Worm (Caenorhabditis elegans): ENCODE data around the gene gtf-2E1.

DNA sequence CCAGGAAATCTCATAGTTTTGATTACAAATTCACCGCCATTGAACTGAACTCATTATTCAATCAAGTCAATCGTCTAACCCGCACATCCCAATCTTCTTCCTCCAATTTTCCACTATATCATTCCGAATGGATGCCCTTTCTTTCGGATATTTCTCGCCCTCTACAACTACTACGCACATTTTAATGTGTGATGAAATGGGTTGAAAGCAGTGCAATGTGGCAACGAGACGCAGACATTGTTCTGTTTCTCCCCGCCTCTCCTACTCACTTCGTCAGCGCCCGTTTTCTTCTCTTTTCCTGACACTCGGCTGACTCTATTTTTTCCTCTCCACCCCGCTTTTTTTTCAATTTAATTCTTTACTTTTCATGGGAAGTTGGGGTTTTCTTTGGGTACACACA is 13.5 kb downstream of the gtf-2E1 start:
- TF ChIP-seq unc-62 (GFP tag; optimal IDR thresholded peaks at IDR 0.05): no peak
- TF ChIP-seq jun-1 (tag; optimal IDR thresholded peaks at IDR 0.05): no peak
- TF ChIP-seq pqm-1 (tag; optimal IDR thresholded peaks at IDR 0.05): peak; percentile 4
- peak; percentile 67 for TF ChIP-seq lin-39 (tag; optimal IDR thresholded peaks at IDR 0.05)
- no peak for TF ChIP-seq mdl-1 (tag; optimal IDR thresholded peaks at IDR 0.05)
- no peak for TF ChIP-seq ztf-4 (tag; optimal IDR thresholded peaks at IDR 0.05)
- no peak for TF ChIP-seq ZK546.5 (tag; optimal IDR thresholded peaks at IDR 0.05)
- no peak for TF ChIP-seq fos-1 (tag; optimal IDR thresholded peaks at IDR 0.05)
- TF ChIP-seq nhr-237 (tag; optimal IDR thresholded peaks at IDR 0.05): no peak
- peak; percentile 28 for TF ChIP-seq pha-4 (tag; optimal IDR thresholded peaks at IDR 0.05)
- TF ChIP-seq ama-1 (optimal IDR thresholded peaks at IDR 0.05): no peak
- TF ChIP-seq nhr-76 (tag; optimal IDR thresholded peaks at IDR 0.05): no peak
- TF ChIP-seq elt-1 (tag; optimal IDR thresholded peaks at IDR 0.05): no peak
